Worm (Caenorhabditis elegans) whole organism, late embryonic: ENCODE data around the gene ama-1.

Experiments used
- C08G9.2 ChIP-seq: sonication (generic microtip); optimal IDR thresholded peaks from 2 replicates; lab custom pipeline; 2016; ENCODE audit warnings: mild to moderate bottlenecking, missing genetic modification characterization, moderate library complexity, missing compliant biosample characterization
- C38D4.7 ChIP-seq: fragments of 200-800 bp; sonication (Bioruptor generic); optimal IDR thresholded peaks from 2 replicates; lab custom pipeline; 2018; ENCODE audit warnings: mild to moderate bottlenecking, missing genetic modification characterization, moderate library complexity, missing compliant biosample characterization
- K02D7.2 ChIP-seq: sonication (generic microtip); optimal IDR thresholded peaks from 2 replicates; lab custom pipeline; 2017; ENCODE audit warnings: mild to moderate bottlenecking, missing genetic modification characterization, missing compliant biosample characterization
- T23F11.4 ChIP-seq: fragments of 200-800 bp; sonication (Bioruptor generic); optimal IDR thresholded peaks from 2 replicates; lab custom pipeline; 2018; ENCODE audit warnings: mild to moderate bottlenecking, missing genetic modification characterization, missing compliant biosample characterization
- ahr-1 ChIP-seq: sonication (generic microtip); optimal IDR thresholded peaks from 2 replicates; lab custom pipeline; 2016; ENCODE audit warnings: missing genetic modification characterization, missing compliant biosample characterization
- ama-1 ChIP-seq: fragments of 150-350 bp; optimal IDR thresholded peaks from 2 replicates; lab custom pipeline; 2014
- ceh-24 ChIP-seq: sonication (generic microtip); optimal IDR thresholded peaks from 2 replicates; lab custom pipeline; 2016; ENCODE audit warnings: mild to moderate bottlenecking, missing genetic modification characterization, missing compliant biosample characterization
- ceh-30 ChIP-seq: fragments of 150-350 bp; optimal IDR thresholded peaks from 2 replicates; lab custom pipeline; 2014; ENCODE audit warnings: missing biosample characterization, missing genetic modification characterization
- ceh-31 ChIP-seq: sonication (generic microtip); optimal IDR thresholded peaks from 2 replicates; lab custom pipeline; 2016; ENCODE audit warnings: missing genetic modification characterization, missing compliant biosample characterization
- ceh-48 ChIP-seq: sonication (generic microtip); optimal IDR thresholded peaks from 2 replicates; lab custom pipeline; 2016; ENCODE audit warnings: missing genetic modification characterization, inconsistent platforms, missing compliant biosample characterization
- dmd-4 ChIP-seq: sonication (generic microtip); optimal IDR thresholded peaks from 2 replicates; lab custom pipeline; 2016; ENCODE audit warnings: borderline replicate concordance, missing genetic modification characterization, missing compliant biosample characterization
- elt-2 ChIP-seq: sonication (generic microtip); optimal IDR thresholded peaks from 2 replicates; lab custom pipeline; 2016; ENCODE audit warnings: missing genetic modification reagents, missing genetic modification characterization, missing compliant biosample characterization
- ets-4 ChIP-seq: sonication (generic microtip); optimal IDR thresholded peaks from 2 replicates; lab custom pipeline; 2016; ENCODE audit warnings: missing genetic modification characterization, missing compliant biosample characterization
- eyg-1 ChIP-seq: sonication (generic microtip); optimal IDR thresholded peaks from 2 replicates; lab custom pipeline; 2016; ENCODE audit warnings: missing genotype, missing genetic modification characterization, missing compliant biosample characterization
- fkh-10 ChIP-seq: fragments of 150-350 bp; optimal IDR thresholded peaks from 2 replicates; lab custom pipeline; 2014; ENCODE audit warnings: missing biosample characterization, missing genetic modification reagents, missing genetic modification characterization
- gmeb-2 ChIP-seq: sonication (generic microtip); optimal IDR thresholded peaks from 2 replicates; lab custom pipeline; 2016; ENCODE audit warnings: missing genetic modification characterization, inconsistent platforms, missing compliant biosample characterization
- hlh-15 ChIP-seq: sonication (generic microtip); optimal IDR thresholded peaks from 2 replicates; lab custom pipeline; 2016; ENCODE audit warnings: missing genetic modification characterization, missing compliant biosample characterization
- hlh-30 ChIP-seq: sonication (generic microtip); optimal IDR thresholded peaks from 2 replicates; lab custom pipeline; 2017; ENCODE audit warnings: antibody characterized with exemption, missing genetic modification characterization, missing compliant biosample characterization; ENCODE audit not compliant: insufficient read depth
- hlh-6 ChIP-seq: sonication (generic microtip); optimal IDR thresholded peaks from 2 replicates; lab custom pipeline; 2016; ENCODE audit warnings: missing genotype, missing genetic modification characterization, missing compliant biosample characterization
- madf-2 ChIP-seq: sonication (generic microtip); optimal IDR thresholded peaks from 2 replicates; lab custom pipeline; 2017; ENCODE audit warnings: missing genetic modification characterization, missing compliant biosample characterization
- mec-3 ChIP-seq: sonication (generic microtip); optimal IDR thresholded peaks from 2 replicates; lab custom pipeline; 2016; ENCODE audit warnings: borderline replicate concordance, missing genetic modification characterization, missing compliant biosample characterization
- nhr-11 ChIP-seq: fragments of 150-350 bp; optimal IDR thresholded peaks from 2 replicates; lab custom pipeline; 2014; ENCODE audit warnings: missing biosample characterization, missing genetic modification characterization
- nhr-232 ChIP-seq: sonication (generic microtip); optimal IDR thresholded peaks from 2 replicates; lab custom pipeline; 2016; ENCODE audit warnings: missing genetic modification characterization, missing compliant biosample characterization
- npax-4 ChIP-seq: sonication (generic microtip); optimal IDR thresholded peaks from 2 replicates; lab custom pipeline; 2016; ENCODE audit warnings: missing genetic modification characterization, missing compliant biosample characterization
- pag-3 ChIP-seq: sonication (generic microtip); optimal IDR thresholded peaks from 2 replicates; lab custom pipeline; 2016; ENCODE audit warnings: missing compliant biosample characterization, missing genetic modification characterization, borderline replicate concordance
- pax-1 ChIP-seq: fragments of 150-350 bp; optimal IDR thresholded peaks from 2 replicates; lab custom pipeline; 2014; ENCODE audit warnings: missing biosample characterization, missing genetic modification characterization
- pha-2 ChIP-seq: sonication (generic microtip); optimal IDR thresholded peaks from 2 replicates; lab custom pipeline; 2017; ENCODE audit warnings: mild to moderate bottlenecking, missing genetic modification characterization, missing compliant biosample characterization
- pqm-1 ChIP-seq: sonication (generic microtip); optimal IDR thresholded peaks from 2 replicates; lab custom pipeline; 2016; ENCODE audit warnings: missing genetic modification characterization, missing compliant biosample characterization
- ref-2 ChIP-seq: sonication (generic microtip); optimal IDR thresholded peaks from 2 replicates; lab custom pipeline; 2016; ENCODE audit warnings: missing genetic modification characterization, missing compliant biosample characterization
- sdc-2 ChIP-seq: sonication (generic microtip); optimal IDR thresholded peaks from 2 replicates; lab custom pipeline; 2016; ENCODE audit warnings: missing genotype, missing genetic modification characterization, missing compliant biosample characterization
- sox-2 ChIP-seq: fragments of 200-800 bp; sonication (Bioruptor generic); IDR thresholded peaks from 2 replicates; pipeline ENCODE4 v1.3.6; 2022; ENCODE audit warnings: missing genetic modification reagents, missing genetic modification characterization, missing compliant biosample characterization
- syd-9 ChIP-seq: sonication (generic microtip); optimal IDR thresholded peaks from 2 replicates; lab custom pipeline; 2016; ENCODE audit warnings: mild to moderate bottlenecking, missing genetic modification characterization, moderate library complexity, missing compliant biosample characterization
- tbx-2 ChIP-seq: sonication (generic microtip); optimal IDR thresholded peaks from 2 replicates; lab custom pipeline; 2016; ENCODE audit warnings: missing genetic modification characterization, missing compliant biosample characterization
- tbx-7 ChIP-seq: sonication (generic microtip); optimal IDR thresholded peaks from 2 replicates; lab custom pipeline; 2016; ENCODE audit warnings: missing genotype, missing genetic modification characterization, missing compliant biosample characterization
- ttx-3 ChIP-seq: sonication (generic microtip); optimal IDR thresholded peaks from 2 replicates; lab custom pipeline; 2016; ENCODE audit warnings: missing genetic modification reagents, missing genetic modification characterization, missing compliant biosample characterization
- unc-3 ChIP-seq, 2 experiments: fragments of 200-800 bp in 1 of 2; sonication (Bioruptor generic) in 1 of 2; sonication (generic microtip) in 1 of 2; conservative IDR thresholded peaks in 1 of 2; optimal IDR thresholded peaks in 1 of 2; 2 replicates each; pipeline versions ENCODE4 v1.3.6 to Lab custom; 2016 to 2022; ENCODE audit warnings: missing compliant biosample characterization in 2 of 2, missing genetic modification characterization in 2 of 2, missing genetic modification reagents in 1 of 2
- unc-42 ChIP-seq: sonication (generic microtip); optimal IDR thresholded peaks from 2 replicates; lab custom pipeline; 2016; ENCODE audit warnings: missing genotype, missing genetic modification characterization, missing compliant biosample characterization
- zip-5 ChIP-seq: sonication (generic microtip); optimal IDR thresholded peaks from 2 replicates; lab custom pipeline; 2016; ENCODE audit warnings: missing genetic modification characterization, missing compliant biosample characterization
- ztf-16 ChIP-seq: sonication (generic microtip); optimal IDR thresholded peaks from 2 replicates; lab custom pipeline; 2017; ENCODE audit warnings: missing genetic modification characterization, missing compliant biosample characterization

Gene ama-1

ce11 chrIV:4267320-4267719 is 19.4 kb downstream of the ama-1 start, which contains the start of gene F36A4.4:
TSS of gene F36A4.4 (plus strand) at chrIV:4267620.
- no peak for TF ChIP-seq ttx-3 (tag; lab: Kevin White, UChicago)
- TF ChIP-seq syd-9 (tag; lab: Kevin White, UChicago) = no peak
- TF ChIP-seq K02D7.2 (tag; lab: Kevin White, UChicago) = no peak
- no peak for TF ChIP-seq pag-3

- no peak for TF ChIP-seq sdc-2
- no peak for TF ChIP-seq pax-1 (tag; lab: Kevin White, UChicago)
- TF ChIP-seq C08G9.2 (tag; lab: Kevin White, UChicago) = no peak
- no peak for TF ChIP-seq sox-2 (GFP tag; lab: Robert Waterston, UW)
- TF ChIP-seq pag-3 = no peak
- TF ChIP-seq ama-1 (lab: Kevin White, UChicago) = no peak
- TF ChIP-seq fkh-10 = no peak
- TF ChIP-seq pha-2 (tag; lab: Kevin White, UChicago) = no peak
- TF ChIP-seq ztf-16 (tag; lab: Kevin White, UChicago) = no peak
- TF ChIP-seq nhr-11 (tag; lab: Kevin White, UChicago) = no peak
- no peak for TF ChIP-seq T23F11.4 (GFP tag; lab: Kevin White, UChicago)
- no peak for TF ChIP-seq zip-5
- TF ChIP-seq hlh-6 (tag; lab: Kevin White, UChicago) = no peak
- TF ChIP-seq mec-3 (tag; lab: Kevin White, UChicago) = no peak
- TF ChIP-seq gmeb-2 (tag; lab: Kevin White, UChicago) = no peak
- no peak for TF ChIP-seq elt-2
- TF ChIP-seq ttx-3 (tag; lab: Kevin White, UChicago) = no peak
- no peak for TF ChIP-seq K02D7.2 (tag; lab: Kevin White, UChicago)
- TF ChIP-seq, all 69 proteins: peak for 0
Measured at ce11 chrIV:4269308-4269707, 21.4 kb downstream of the ama-1 start, which contains the start of gene F36A4.3. TSS of gene F36A4.3 (plus strand) at chrIV:4269608.

ce11 chrIV:4270925-4271324 is 23.1 kb downstream of the ama-1 start, which contains the start of gene F36A4.2:
TSS of gene F36A4.2 (plus strand) at chrIV:4271225.
- TF ChIP-seq nhr-232 (tag; lab: Kevin White, UChicago) (no peak), zip-5 (no peak), mec-3 (tag; lab: Kevin White, UChicago) (no peak)

- TF ChIP-seq elt-2 = no peak
- no peak for TF ChIP-seq C08G9.2 (tag; lab: Kevin White, UChicago)
- TF ChIP-seq unc-3 (GFP tag; conservative IDR thresholded peaks at IDR 0.05; lab: Robert Waterston, UW) = no peak
- TF ChIP-seq unc-3 (tag; optimal IDR thresholded peaks at IDR 0.05; lab: Kevin White, UChicago) = no peak
- no peak for TF ChIP-seq pqm-1 (tag; lab: Kevin White, UChicago)
- no peak for TF ChIP-seq ets-4 (tag; lab: Kevin White, UChicago)
- TF ChIP-seq gmeb-2 (tag; lab: Kevin White, UChicago) = no peak
- TF ChIP-seq zip-5 = no peak
- no peak for TF ChIP-seq ref-2 (tag; lab: Kevin White, UChicago)
- no peak for TF ChIP-seq eyg-1 (tag; lab: Kevin White, UChicago)
- no peak for TF ChIP-seq ttx-3 (tag; lab: Kevin White, UChicago)
- no peak for TF ChIP-seq unc-42 (tag; lab: Kevin White, UChicago)
- TF ChIP-seq sdc-2 = no peak
- TF ChIP-seq pag-3 = no peak
- no peak for TF ChIP-seq nhr-11 (tag; lab: Kevin White, UChicago)
- no peak for TF ChIP-seq hlh-30 (tag; lab: Kevin White, UChicago)
- TF ChIP-seq sox-2 (GFP tag; lab: Robert Waterston, UW) = no peak
- TF ChIP-seq tbx-2 = no peak
- TF ChIP-seq, all 69 proteins: peak for 0
Measured at ce11 chrIV:4272167-4272566, 24.3 kb downstream of the ama-1 start, which contains the start of gene F36A4.1. TSS of gene F36A4.1 (plus strand) at chrIV:4272467.

- TF ChIP-seq ceh-48 = no peak
- TF ChIP-seq hlh-6 (tag; lab: Kevin White, UChicago) = no peak
- no peak for TF ChIP-seq hlh-15
- no peak for TF ChIP-seq C08G9.2 (tag; lab: Kevin White, UChicago)
- no peak for TF ChIP-seq tbx-7 (tag; lab: Kevin White, UChicago)
- TF ChIP-seq unc-42 (tag; lab: Kevin White, UChicago) = no peak
- no peak for TF ChIP-seq ceh-30 (tag; lab: Kevin White, UChicago)
- no peak for TF ChIP-seq sdc-2
- TF ChIP-seq madf-2 (tag; lab: Kevin White, UChicago) = no peak
- no peak for TF ChIP-seq dmd-4 (tag; lab: Kevin White, UChicago)
- TF ChIP-seq pag-3 = no peak
- no peak for TF ChIP-seq npax-4
- TF ChIP-seq ahr-1 = no peak
- TF ChIP-seq mec-3 (tag; lab: Kevin White, UChicago) = no peak
- no peak for TF ChIP-seq ceh-24 (tag; lab: Kevin White, UChicago)
- TF ChIP-seq C38D4.7 = no peak
- TF ChIP-seq ceh-31 (tag; lab: Kevin White, UChicago) = no peak
- no peak for TF ChIP-seq K02D7.2 (tag; lab: Kevin White, UChicago)
Measured at ce11 chrIV:4277694-4278093, 29.8 kb downstream of the ama-1 start, which contains the start of gene nhr-78. TSS of gene nhr-78 (minus strand) at chrIV:4277875.
